Fruit fly (Drosophila melanogaster) whole organism, embryonic: ENCODE data around the gene CG9302.
A peak's percentile ranks its signal among the peaks of the same experiment; 100 is the strongest.

Experiments
- C15 ChIP-seq: fragments of 200-800 bp; sonication (Bioruptor generic); IDR thresholded peaks from 3 replicates; pipeline ENCODE4 v1.3.6; 2022; ENCODE audit warnings: missing biosample characterization, missing genetic modification characterization
- CG10209 ChIP-seq: fragments of 200-800 bp; sonication (Bioruptor generic); optimal IDR thresholded peaks from 3 replicates; lab custom pipeline; 2017; ENCODE audit warnings: missing biosample characterization, mild to moderate bottlenecking, missing genetic modification characterization, missing genetic modification reagents
- CG10267 ChIP-seq: fragments of 200-800 bp; sonication (Bioruptor generic); optimal IDR thresholded peaks from 2 replicates; lab custom pipeline; 2018; ENCODE audit warnings: missing biosample characterization, mild to moderate bottlenecking, missing genetic modification characterization, moderate library complexity
- CG10431 ChIP-seq: fragments of 200-800 bp; sonication (Bioruptor generic); optimal IDR thresholded peaks from 3 replicates; lab custom pipeline; 2018; ENCODE audit warnings: missing biosample characterization, mild to moderate bottlenecking, missing genetic modification characterization
- CG10979 ChIP-seq: fragments of 200-800 bp; sonication (Bioruptor generic); optimal IDR thresholded peaks from 2 replicates; lab custom pipeline; 2018; ENCODE audit warnings: missing biosample characterization, mild to moderate bottlenecking, missing genetic modification characterization, moderate library complexity
- CG11247 ChIP-seq: fragments of 200-800 bp; sonication (Bioruptor generic); IDR thresholded peaks from 2 replicates; pipeline ENCODE4 v1.3.6; 2022; ENCODE audit warnings: missing biosample characterization, missing genetic modification characterization
- CG12219 ChIP-seq: fragments of 200-800 bp; sonication (Bioruptor generic); optimal IDR thresholded peaks from 3 replicates; lab custom pipeline; 2018; ENCODE audit warnings: missing biosample characterization, mild to moderate bottlenecking, missing genetic modification characterization
- CG12942 ChIP-seq: fragments of 200-800 bp; sonication (Bioruptor generic); optimal IDR thresholded peaks from 3 replicates; lab custom pipeline; 2016; ENCODE audit warnings: missing biosample characterization, missing genetic modification characterization
- CG13624 ChIP-seq: fragments of 200-800 bp; sonication (Bioruptor generic); optimal IDR thresholded peaks from 2 replicates; lab custom pipeline; 2016; ENCODE audit warnings: missing biosample characterization, missing genetic modification characterization
- CG15514 ChIP-seq: fragments of 200-800 bp; sonication (Bioruptor generic); optimal IDR thresholded peaks from 3 replicates; lab custom pipeline; 2017; ENCODE audit warnings: missing biosample characterization, missing genetic modification characterization, mild to moderate bottlenecking, moderate library complexity, missing genetic modification reagents
- CG18262 ChIP-seq: fragments of 200-800 bp; optimal IDR thresholded peaks from 3 replicates; lab custom pipeline; 2019; ENCODE audit warnings: missing biosample characterization, mild to moderate bottlenecking, missing genetic modification characterization, moderate library complexity
- CG2678 ChIP-seq: fragments of 200-800 bp; sonication (Bioruptor generic); optimal IDR thresholded peaks from 3 replicates; lab custom pipeline; 2019; ENCODE audit warnings: missing biosample characterization, mild to moderate bottlenecking, missing genetic modification characterization, moderate library complexity
- CG2712 ChIP-seq: fragments of 200-800 bp; optimal IDR thresholded peaks from 3 replicates; lab custom pipeline; 2019; ENCODE audit warnings: missing biosample characterization, mild to moderate bottlenecking, missing genetic modification characterization, moderate library complexity
- CG30431 ChIP-seq: fragments of 200-800 bp; sonication (Bioruptor generic); optimal IDR thresholded peaks from 2 replicates; lab custom pipeline; 2017; ENCODE audit warnings: missing biosample characterization, missing genetic modification characterization
- CG33213 ChIP-seq: fragments of 200-800 bp; sonication (Bioruptor generic); optimal IDR thresholded peaks from 3 replicates; lab custom pipeline; 2016; ENCODE audit warnings: missing biosample characterization, missing genetic modification characterization
- CG4424 ChIP-seq: fragments of 200-800 bp; sonication (Bioruptor generic); optimal IDR thresholded peaks from 3 replicates; lab custom pipeline; 2016; ENCODE audit warnings: missing biosample characterization, missing genetic modification characterization
- CG6272 ChIP-seq: fragments of 200-800 bp; sonication (Bioruptor generic); IDR thresholded peaks from 2 replicates; pipeline ENCODE4 v1.3.6; 2022; ENCODE audit warnings: missing biosample characterization, missing genetic modification characterization
- CG8359 ChIP-seq: fragments of 200-800 bp; sonication (Bioruptor generic); optimal IDR thresholded peaks from 2 replicates; lab custom pipeline; 2017; ENCODE audit warnings: missing biosample characterization, mild to moderate bottlenecking, missing genetic modification characterization, borderline replicate concordance
- CG9797 ChIP-seq: fragments of 200-800 bp; sonication (Bioruptor generic); optimal IDR thresholded peaks from 3 replicates; lab custom pipeline; 2018; ENCODE audit warnings: missing biosample characterization, mild to moderate bottlenecking, missing genetic modification characterization
- CG9932 ChIP-seq: fragments of 200-800 bp; sonication (Bioruptor generic); IDR thresholded peaks from 2 replicates; pipeline ENCODE4 v1.3.6; 2022; ENCODE audit warnings: missing biosample characterization, missing genetic modification characterization
- CTCF ChIP-seq: fragments of 200-800 bp; sonication (Bioruptor generic); optimal IDR thresholded peaks from 2 replicates; lab custom pipeline; 2017; ENCODE audit warnings: missing biosample characterization, mild to moderate bottlenecking, missing genetic modification characterization, moderate library complexity
- Dbx ChIP-seq: fragments of 200-800 bp; sonication (Bioruptor generic); IDR thresholded peaks from 3 replicates; pipeline ENCODE4 v1.3.6; 2022; ENCODE audit warnings: missing biosample characterization, missing genetic modification characterization
- Ets65A ChIP-seq: fragments of 200-800 bp; sonication (Bioruptor generic); peaks from one replicate; lab custom pipeline; 2016; ENCODE audit warnings: missing biosample characterization, missing genetic modification characterization
- Hr51 ChIP-seq, 2 experiments: fragments of 200-800 bp; sonication (Bioruptor generic); optimal IDR thresholded peaks; 2 replicates in 1 of 2; 3 replicates in 1 of 2; lab custom pipeline; 2016 to 2018; ENCODE audit warnings: missing biosample characterization in 2 of 2, missing genetic modification characterization in 2 of 2, mild to moderate bottlenecking in 1 of 2, moderate library complexity in 1 of 2
- Jarid2 ChIP-seq: fragments of 200-800 bp; sonication (Bioruptor generic); optimal IDR thresholded peaks from 3 replicates; lab custom pipeline; 2017; ENCODE audit warnings: mild to moderate bottlenecking, missing biosample characterization, missing genetic modification reagents, missing genetic modification characterization
- MBD-R2 ChIP-seq: fragments of 200-800 bp; sonication (Bioruptor generic); IDR thresholded peaks from 2 replicates; pipeline ENCODE4 v1.3.6; 2022; ENCODE audit warnings: missing biosample characterization, missing genetic modification characterization
- MESR4 ChIP-seq: fragments of 200-800 bp; sonication (Bioruptor generic); optimal IDR thresholded peaks from 2 replicates; lab custom pipeline; 2018; ENCODE audit warnings: missing biosample characterization, mild to moderate bottlenecking, missing genetic modification characterization, moderate library complexity
- NC2β ChIP-seq: fragments of 200-800 bp; sonication (Bioruptor generic); optimal IDR thresholded peaks from 2 replicates; lab custom pipeline; 2016; ENCODE audit warnings: missing biosample characterization, missing genetic modification characterization
- Nf-YC ChIP-seq: fragments of 200-800 bp; optimal IDR thresholded peaks from 3 replicates; lab custom pipeline; 2019; ENCODE audit warnings: missing biosample characterization, mild to moderate bottlenecking, missing genetic modification characterization, moderate library complexity
- Opbp ChIP-seq: fragments of 200-800 bp; sonication (Bioruptor generic); IDR thresholded peaks from 3 replicates; pipeline ENCODE4 v1.3.6; 2022; ENCODE audit warnings: missing biosample characterization, missing genetic modification characterization; ENCODE audit not compliant: partially characterized antibody
- Rfx ChIP-seq: fragments of 200-800 bp; sonication (Bioruptor generic); IDR thresholded peaks from 2 replicates; pipeline ENCODE4 v1.3.6; 2022; ENCODE audit warnings: missing biosample characterization, missing genetic modification characterization
- Sox102F ChIP-seq: fragments of 200-800 bp; sonication (Bioruptor generic); optimal IDR thresholded peaks from 2 replicates; lab custom pipeline; 2018; ENCODE audit warnings: missing biosample characterization, mild to moderate bottlenecking, missing genetic modification characterization, moderate library complexity
- Sry-δ ChIP-seq: fragments of 200-800 bp; sonication (Bioruptor generic); optimal IDR thresholded peaks from 2 replicates; lab custom pipeline; 2016; ENCODE audit warnings: missing biosample characterization, missing genetic modification characterization
- TFAM ChIP-seq: fragments of 200-800 bp; sonication (Bioruptor generic); optimal IDR thresholded peaks from 2 replicates; lab custom pipeline; 2017; ENCODE audit warnings: missing biosample characterization, missing genetic modification characterization, inconsistent platforms
- Vsx1 ChIP-seq: fragments of 200-800 bp; sonication (Bioruptor generic); optimal IDR thresholded peaks from 2 replicates; lab custom pipeline; 2017; ENCODE audit warnings: missing biosample characterization, mild to moderate bottlenecking, missing genetic modification characterization, missing genetic modification reagents
- grau ChIP-seq: fragments of 200-800 bp; optimal IDR thresholded peaks from 3 replicates; lab custom pipeline; 2019; ENCODE audit warnings: missing biosample characterization, mild to moderate bottlenecking, missing genetic modification characterization, moderate library complexity
- hb ChIP-seq: fragments of 200-800 bp; sonication (Bioruptor generic); IDR thresholded peaks from 3 replicates; pipeline ENCODE4 v1.3.6; 2022; ENCODE audit warnings: missing biosample characterization, missing genetic modification characterization; ENCODE audit not compliant: partially characterized antibody
- ken ChIP-seq: fragments of 200-800 bp; sonication (Bioruptor generic); IDR thresholded peaks from 3 replicates; pipeline ENCODE4 v1.3.6; 2022; ENCODE audit warnings: missing biosample characterization, missing genetic modification characterization
- maf-S ChIP-seq: fragments of 200-800 bp; sonication (Bioruptor generic); optimal IDR thresholded peaks from 2 replicates; lab custom pipeline; 2016; ENCODE audit warnings: missing biosample characterization, missing genetic modification characterization
- odd ChIP-seq: fragments of 200-800 bp; sonication (Bioruptor generic); optimal IDR thresholded peaks from 2 replicates; lab custom pipeline; 2017; ENCODE audit warnings: missing biosample characterization, mild to moderate bottlenecking, missing genetic modification characterization
- phol ChIP-seq: fragments of 200-800 bp; sonication (Bioruptor generic); optimal IDR thresholded peaks from 3 replicates; lab custom pipeline; 2018; ENCODE audit warnings: missing biosample characterization, mild to moderate bottlenecking, missing genetic modification characterization, moderate library complexity
- pnt ChIP-seq: fragments of 200-800 bp; sonication (Bioruptor generic); optimal IDR thresholded peaks from 3 replicates; lab custom pipeline; 2016; ENCODE audit warnings: missing biosample characterization, missing genetic modification characterization
- sna ChIP-seq: fragments of 200-800 bp; sonication (Bioruptor generic); IDR thresholded peaks from 2 replicates; pipeline ENCODE4 v1.3.6; 2022; ENCODE audit warnings: missing biosample characterization, missing genetic modification characterization; ENCODE audit not compliant: partially characterized antibody
- sob ChIP-seq: fragments of 200-800 bp; sonication (Bioruptor generic); IDR thresholded peaks from 2 replicates; pipeline ENCODE4 v1.3.6; 2022; ENCODE audit warnings: missing biosample characterization, missing genetic modification characterization
- ssp ChIP-seq: fragments of 200-800 bp; sonication (Bioruptor generic); IDR thresholded peaks from 2 replicates; pipeline ENCODE4 v1.3.6; 2022; ENCODE audit warnings: missing biosample characterization, missing genetic modification characterization
- vfl ChIP-seq: fragments of 200-800 bp; sonication (Bioruptor generic); optimal IDR thresholded peaks from 2 replicates; lab custom pipeline; 2016; ENCODE audit warnings: missing biosample characterization, missing genetic modification characterization
- vvl ChIP-seq: fragments of 200-800 bp; sonication (Bioruptor generic); IDR thresholded peaks from 2 replicates; pipeline ENCODE4 v1.3.6; 2022; ENCODE audit warnings: missing biosample characterization, missing genetic modification characterization
- wdn ChIP-seq: fragments of 200-800 bp; sonication (Bioruptor generic); IDR thresholded peaks from 2 replicates; pipeline ENCODE4 v1.3.6; 2022; ENCODE audit warnings: missing biosample characterization, missing genetic modification characterization
- wor ChIP-seq: fragments of 200-800 bp; sonication (Bioruptor generic); IDR thresholded peaks from 2 replicates; pipeline ENCODE4 v1.3.6; 2022; ENCODE audit warnings: missing biosample characterization, missing genetic modification characterization
- zen ChIP-seq: fragments of 200-800 bp; sonication (Bioruptor generic); optimal IDR thresholded peaks from 3 replicates; lab custom pipeline; 2018; ENCODE audit warnings: missing biosample characterization, mild to moderate bottlenecking, missing genetic modification characterization, moderate library complexity
- zfh2 ChIP-seq: fragments of 200-800 bp; sonication (Bioruptor generic); optimal IDR thresholded peaks from 2 replicates; lab custom pipeline; 2016; ENCODE audit warnings: missing biosample characterization, missing genetic modification characterization

The CG9302 gene

dm6 chr2L:13370762-13371161 is 7.6 kb downstream of the CG9302 start, which contains the start of gene ND-B22 (continued):
- TF ChIP-seq CG10209 (GFP tag; lab: Kevin White, UChicago) (peak; percentile 33), CG2712 (tag; lab: Kevin White, UChicago) (peak; percentile 42), TFAM (GFP tag; lab: Kevin White, UChicago) (no peak), Jarid2 (GFP tag; lab: Kevin White, UChicago) (no peak), ssp (GFP tag; lab: Robert Waterston, UW) (no peak), odd (GFP tag; lab: Kevin White, UChicago) (peak; percentile 32), Dbx (peak; percentile 24; the same call in 1 of the 3 replicates), wdn (GFP tag; lab: Robert Waterston, UW) (peak; percentile 22; the same call in 1 of the 2 replicates), CTCF (GFP tag; lab: Kevin White, UChicago) (peak; percentile 8), CG10267 (peak; percentile 93), CG12942 (GFP tag; lab: Kevin White, UChicago) (peak; percentile 24), CG18262 (tag; lab: Kevin White, UChicago) (peak; percentile 27), sob (GFP tag; lab: Robert Waterston, UW) (peak; percentile 66), pnt (GFP tag; lab: Kevin White, UChicago) (no peak), CG12219 (no peak), MESR4 (peak; percentile 90), phol (peak; percentile 46), Sox102F (GFP tag; lab: Kevin White, UChicago) (no peak), CG2678 (tag; lab: Kevin White, UChicago) (peak; percentile 28), sna (GFP tag; lab: Robert Waterston, UW) (peak; percentile 43; the same call in 1 of the 2 replicates), Nf-YC (tag; lab: Kevin White, UChicago) (peak; percentile 47), vfl (no peak), wor (no peak), MBD-R2 (GFP tag; lab: Robert Waterston, UW) (peak; percentile 85), hb (GFP tag; lab: Robert Waterston, UW) (0 out of 3 replicates have a peak, but pooled peaks have one; percentile 28), CG33213 (GFP tag; lab: Kevin White, UChicago) (peak; percentile 30), CG11247 (GFP tag; lab: Robert Waterston, UW) (peak; percentile 36; the same call in 1 of the 2 replicates), Rfx (GFP tag; lab: Robert Waterston, UW) (peak; percentile 70), maf-S (GFP tag; lab: Kevin White, UChicago) (no peak), CG13624 (peak; percentile 17), CG10431 (GFP tag; lab: Kevin White, UChicago) (peak; percentile 7), C15 (GFP tag; lab: Robert Waterston, UW) (no peak), CG6272 (GFP tag; lab: Robert Waterston, UW) (no peak), NC2β (peak; percentile 17), zen (tag; lab: Kevin White, UChicago) (peak; percentile 12), CG9932 (GFP tag; lab: Robert Waterston, UW) (peak; percentile 70), ken (GFP tag; lab: Robert Waterston, UW) (no peak), CG30431 (GFP tag; lab: Kevin White, UChicago) (no peak), vvl (GFP tag; lab: Robert Waterston, UW) (peak; percentile 83), CG10979 (tag; lab: Kevin White, UChicago) (peak; percentile 22), Opbp (GFP tag; lab: Robert Waterston, UW) (peak; percentile 55; the same call in 2 of the 3 replicates), CG4424 (GFP tag; lab: Kevin White, UChicago) (peak; percentile 26), Ets65A (GFP tag; lab: Kevin White, UChicago) (no peak), zfh2 (GFP tag; lab: Kevin White, UChicago) (peak; percentile 40), Vsx1 (GFP tag; lab: Kevin White, UChicago) (peak; percentile 33), grau (tag; lab: Kevin White, UChicago) (peak; percentile 43), CG9797 (GFP tag; lab: Kevin White, UChicago) (no peak), Hr51 (GFP tag; optimal IDR thresholded peaks at IDR 0.05; lab: Kevin White, UChicago) (peak in 1 of 2 experiments; percentile 5), CG8359 (GFP tag; lab: Kevin White, UChicago) (no peak), CG15514 (GFP tag; lab: Kevin White, UChicago) (peak; percentile 57), Sry-δ (GFP tag; lab: Kevin White, UChicago) (peak; percentile 10)
